Worm (Caenorhabditis elegans) whole organism, young adult: ENCODE data around the gene ugt-59.

Experiments
- K11D2.4 ChIP-seq: fragments of 200-800 bp; sonication (Bioruptor generic); IDR thresholded peaks from 2 replicates; pipeline ENCODE4 v1.3.6; 2022; ENCODE audit warnings: missing genetic modification reagents, missing genetic modification characterization, missing compliant biosample characterization
- hsf-1 ChIP-seq: fragments of 200-800 bp; sonication (Bioruptor generic); IDR thresholded peaks from 2 replicates; pipeline ENCODE4 v1.3.6; 2022; ENCODE audit warnings: missing genetic modification reagents, missing genetic modification characterization, missing compliant biosample characterization

ce11 chrIV:10396827-10397226, 36.4 kb downstream of the ugt-59 start:
- TF ChIP-seq hsf-1 (GFP tag; lab: Robert Waterston, UW) (no peak), K11D2.4 (GFP tag; lab: Robert Waterston, UW) (no peak)
